Fruit fly (Drosophila melanogaster): ENCODE data around the gene SNF4Agamma.

DNA sequence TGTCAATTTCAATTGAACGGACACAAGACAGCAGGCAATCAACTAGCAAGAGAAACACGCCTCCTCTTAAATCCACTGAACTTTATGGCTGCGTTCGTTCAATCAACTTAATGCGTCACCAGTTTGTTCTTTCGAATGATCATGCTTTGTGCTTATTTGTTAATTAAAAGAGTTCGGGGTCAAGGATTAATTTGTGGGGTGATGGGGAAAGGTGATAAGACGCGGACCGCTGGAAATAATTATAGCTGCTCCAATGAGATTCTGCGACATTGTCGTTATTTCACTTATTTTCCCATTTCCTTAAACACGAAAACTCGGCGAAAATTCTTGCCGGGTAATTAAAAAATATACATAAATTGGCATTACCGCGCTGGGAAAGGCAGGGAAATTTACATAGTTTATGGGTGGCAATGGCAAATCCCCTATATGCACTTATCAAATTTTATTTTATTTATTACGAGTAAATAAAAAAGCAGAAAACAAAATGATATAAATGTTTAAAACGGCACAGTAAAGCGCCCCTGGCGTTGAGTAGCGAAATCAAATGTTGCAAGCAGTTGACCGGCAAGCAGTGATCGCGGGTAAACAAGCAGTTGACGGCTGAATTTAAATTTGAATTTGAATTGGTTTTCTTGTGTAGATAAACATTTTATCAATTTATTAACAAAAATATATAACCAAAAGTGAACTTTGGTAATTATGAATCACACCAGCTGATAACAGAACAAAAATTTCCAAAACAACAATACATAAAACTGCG lies 44.0 kb downstream of the SNF4Agamma start:
- no peak for TF ChIP-seq Dll (optimal IDR thresholded peaks at IDR 0.05)
- TF ChIP-seq CG8478 (optimal IDR thresholded peaks at IDR 0.05) = no peak
- TF ChIP-seq psq (optimal IDR thresholded peaks at IDR 0.05) = no peak
- TF ChIP-seq EcR (GFP tag; optimal IDR thresholded peaks at IDR 0.05) = no peak
- no peak for TF ChIP-seq pan (optimal IDR thresholded peaks at IDR 0.05)
- TF ChIP-seq usp (GFP tag; optimal IDR thresholded peaks at IDR 0.05) = no peak

Data from whole organism.